Worm (Caenorhabditis elegans) whole organism, early embryonic: ENCODE data around the gene Y54F10BM.13.

Experiments used
- ama-1 ChIP-seq: fragments of 150-350 bp; optimal IDR thresholded peaks from 2 replicates; lab custom pipeline; 2014
- ceh-13 ChIP-seq: fragments of 200-800 bp; sonication (Bioruptor generic); optimal IDR thresholded peaks from 2 replicates; lab custom pipeline; 2018; ENCODE audit warnings: mild to moderate bottlenecking, missing genetic modification characterization, missing compliant biosample characterization
- ceh-36 ChIP-seq: sonication (generic microtip); optimal IDR thresholded peaks from 2 replicates; lab custom pipeline; 2016; ENCODE audit warnings: missing genetic modification characterization, inconsistent platforms, missing compliant biosample characterization
- hmg-4 ChIP-seq: fragments of 200-800 bp; sonication (Bioruptor generic); optimal IDR thresholded peaks from 2 replicates; lab custom pipeline; 2018; ENCODE audit warnings: mild to moderate bottlenecking, missing genetic modification characterization, missing compliant biosample characterization
- scrt-1 ChIP-seq: fragments of 200-800 bp; sonication (Bioruptor generic); IDR thresholded peaks from 2 replicates; pipeline ENCODE4 v1.3.6; 2022; ENCODE audit warnings: missing genetic modification characterization, missing compliant biosample characterization

DNA sequence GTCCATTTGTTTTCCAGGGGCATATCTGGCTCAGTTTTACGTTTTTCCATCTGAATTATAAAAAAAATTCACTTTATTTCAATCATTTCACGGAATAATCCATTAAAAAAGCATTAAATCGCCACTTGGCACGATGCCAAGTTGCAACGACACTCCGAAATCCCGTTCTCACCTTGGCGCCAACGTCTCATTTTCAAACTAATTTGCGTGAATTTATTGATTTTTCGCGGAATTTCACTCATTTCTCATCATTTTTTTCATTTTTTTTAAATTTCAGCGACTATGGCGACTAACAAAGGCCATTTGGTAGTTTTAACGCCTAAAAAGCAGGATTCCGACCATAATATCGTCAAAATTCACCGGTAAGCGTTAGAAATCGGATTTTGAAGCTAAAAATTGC lies 45.0 kb upstream of the Y54F10BM.13 start, which contains the start of gene H14E04.2:
- TF ChIP-seq ama-1 (lab: Kevin White, UChicago) = no peak
- no peak for TF ChIP-seq ceh-36
- no peak for TF ChIP-seq ceh-13 (GFP tag; lab: Kevin White, UChicago)
- no peak for TF ChIP-seq hmg-4 (GFP tag; lab: Kevin White, UChicago)
- no peak for TF ChIP-seq scrt-1 (GFP tag; lab: Robert Waterston, UW)
